Worm (Caenorhabditis elegans): Measurements from ENCODE around the gene mig-21.

DNA sequence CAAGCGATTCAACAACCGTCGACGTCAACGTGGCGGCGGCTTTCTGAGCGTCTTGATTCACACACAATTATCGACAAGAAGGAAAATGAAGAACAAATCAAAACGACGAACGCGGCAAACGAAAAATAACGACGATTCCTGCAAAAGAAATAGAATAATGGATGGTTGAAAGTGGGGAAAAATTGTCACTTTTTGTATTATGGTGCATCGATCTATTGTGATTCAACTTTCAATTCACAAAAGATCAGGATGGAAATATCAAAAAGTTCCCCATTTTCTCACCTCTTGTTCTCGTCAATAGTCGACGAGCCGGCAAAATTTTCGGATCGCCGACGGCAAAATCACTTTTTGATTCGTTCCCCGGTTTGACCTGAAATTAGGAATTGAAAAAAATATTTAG lies 44.8 kb downstream of the mig-21 start, which contains the start of the genes R12B2.13 and mdt-15:
- TF ChIP-seq alr-1 (tag; optimal IDR thresholded peaks at IDR 0.05) (no peak), crh-2 (tag; optimal IDR thresholded peaks at IDR 0.05) (no peak), elt-1 (tag; optimal IDR thresholded peaks at IDR 0.05) (no peak)
